Fruit fly (Drosophila melanogaster): ENCODE measurements around the gene CG14810.

Gene CG14810

dm6 chrX:1845413-1845951 lies 25.3 kb upstream of the CG14810 start (continued):
- TF ChIP-seq CG1233 (GFP tag; optimal IDR thresholded peaks at IDR 0.05) (peak; percentile 37), Sry-δ (GFP tag; optimal IDR thresholded peaks at IDR 0.05) (peak; percentile 27), bsh (GFP tag; optimal IDR thresholded peaks at IDR 0.05) (peak in 1 of 2 experiments; percentile 52), unc-4 (GFP tag; IDR thresholded peaks at IDR 0.05; ENCODE audit: partially characterized antibody) (no peak), bab2 (GFP tag; optimal IDR thresholded peaks at IDR 0.05) (peak; percentile 84), chinmo (GFP tag; IDR thresholded peaks at IDR 0.05; ENCODE audit: partially characterized antibody) (no peak), Side (GFP tag; optimal IDR thresholded peaks at IDR 0.05) (peak; percentile 44), Myb (GFP tag; optimal IDR thresholded peaks at IDR 0.05) (peak; percentile 26), Hmr (GFP tag; optimal IDR thresholded peaks at IDR 0.05) (peak; percentile 81), CG6765 (GFP tag; optimal IDR thresholded peaks at IDR 0.05) (peak; percentile 13), NfI (GFP tag; optimal IDR thresholded peaks at IDR 0.05) (peak; percentile 17), chm (GFP tag; IDR thresholded peaks at IDR 0.05) (no peak), CG6175 (GFP tag; IDR thresholded peaks at IDR 0.05) (peak; percentile 61; the same call in 1 of the 3 replicates), CG13296 (GFP tag; optimal IDR thresholded peaks at IDR 0.05) (peak; percentile 65), repo (GFP tag; optimal IDR thresholded peaks at IDR 0.05) (peak; percentile 27), maf-S (GFP tag; optimal IDR thresholded peaks at IDR 0.05) (peak; percentile 41), CG42726 (GFP tag; IDR thresholded peaks at IDR 0.05; ENCODE audit: partially characterized antibody) (no peak), cg (GFP tag; optimal IDR thresholded peaks at IDR 0.05) (no peak), Rfx (GFP tag; IDR thresholded peaks at IDR 0.05) (peak; percentile 72; the same call in 1 of the 2 replicates), seq (GFP tag; IDR thresholded peaks at IDR 0.05) (peak; percentile 82), BtbVII (GFP tag; optimal IDR thresholded peaks at IDR 0.05) (peak; percentile 50), CG7357 (GFP tag; IDR thresholded peaks at IDR 0.05) (no peak), B-H1 (GFP tag; IDR thresholded peaks at IDR 0.05) (peak; percentile 31; the same call in 1 of the 3 replicates), gro (GFP tag; optimal IDR thresholded peaks at IDR 0.05) (peak; percentile 57), fu2 (GFP tag; optimal IDR thresholded peaks at IDR 0.05) (peak; percentile 23), CG12219 (GFP tag; optimal IDR thresholded peaks at IDR 0.05) (no peak), Blimp-1 (GFP tag; optimal IDR thresholded peaks at IDR 0.05) (peak; percentile 37), mirr (GFP tag; optimal IDR thresholded peaks at IDR 0.05) (peak; percentile 41), CG8944 (GFP tag; optimal IDR thresholded peaks at IDR 0.05) (peak; percentile 40), sob (GFP tag; IDR thresholded peaks at IDR 0.05) (peak; percentile 46; the same call in 1 of the 2 replicates), Fer2 (tag; optimal IDR thresholded peaks at IDR 0.05) (peak; percentile 3), CG9932 (GFP tag; IDR thresholded peaks at IDR 0.05) (peak; percentile 35; the same call in 1 of the 2 replicates), caup (GFP tag; optimal IDR thresholded peaks at IDR 0.05; ENCODE audit: severe bottlenecking) (peak; percentile 73), Nf-YC (tag; optimal IDR thresholded peaks at IDR 0.05) (no peak), CG8478 (optimal IDR thresholded peaks at IDR 0.05) (no peak), CG4282 (GFP tag; optimal IDR thresholded peaks at IDR 0.05) (no peak), bigmax (GFP tag; optimal IDR thresholded peaks at IDR 0.05) (no peak), CG6854 (GFP tag; optimal IDR thresholded peaks at IDR 0.05) (no peak), Xbp1 (GFP tag; optimal IDR thresholded peaks at IDR 0.05) (no peak), onecut (GFP tag; IDR thresholded peaks at IDR 0.05) (peak; percentile 19; the same call in 1 of the 2 replicates), CG6689 (GFP tag; IDR thresholded peaks at IDR 0.05) (0 out of 2 replicates have a peak, but pooled peaks have one; percentile 7), CG12236 (GFP tag; optimal IDR thresholded peaks at IDR 0.05) (peak; percentile 54), so (GFP tag; IDR thresholded peaks at IDR 0.05) (0 out of 3 replicates have a peak, but pooled peaks have one; percentile 43), pum (GFP tag; optimal IDR thresholded peaks at IDR 0.05) (no peak), da (GFP tag; optimal IDR thresholded peaks at IDR 0.05) (peak; percentile 54), dm (GFP tag; optimal IDR thresholded peaks at IDR 0.05) (peak; percentile 4), H2.0 (GFP tag; IDR thresholded peaks at IDR 0.05) (no peak), grau (tag; optimal IDR thresholded peaks at IDR 0.05) (peak; percentile 12), CG12299 (tag; optimal IDR thresholded peaks at IDR 0.05) (peak; percentile 27), al (GFP tag; IDR thresholded peaks at IDR 0.05) (peak; percentile 5; the same call in 1 of the 2 replicates)

All from whole organism, embryonic.